Fruit fly (Drosophila melanogaster) whole organism, embryonic: Measurements from ENCODE around the gene CG11030.

Experiments used
- Asciz ChIP-seq: fragments of 200-800 bp; sonication (Bioruptor generic); optimal IDR thresholded peaks from 2 replicates; lab custom pipeline; 2017; ENCODE audit warnings: missing biosample characterization, mild to moderate bottlenecking, missing genetic modification characterization, missing genetic modification reagents
- Bgb ChIP-seq: fragments of 200-800 bp; sonication (Bioruptor generic); IDR thresholded peaks from 2 replicates; pipeline ENCODE4 v1.3.6; 2022; ENCODE audit warnings: missing biosample characterization, missing genetic modification characterization; ENCODE audit not compliant: partially characterized antibody
- CG10147 ChIP-seq: fragments of 200-800 bp; sonication (Bioruptor generic); optimal IDR thresholded peaks from 2 replicates; lab custom pipeline; 2019; ENCODE audit warnings: missing biosample characterization, mild to moderate bottlenecking, missing genetic modification characterization, moderate library complexity
- CG12155 ChIP-seq: fragments of 200-800 bp; sonication (Bioruptor generic); optimal IDR thresholded peaks from 3 replicates; lab custom pipeline; 2016; ENCODE audit warnings: missing biosample characterization, missing genetic modification characterization
- CG1647 ChIP-seq: fragments of 200-800 bp; sonication (Bioruptor generic); optimal IDR thresholded peaks from 3 replicates; lab custom pipeline; 2016; ENCODE audit warnings: missing biosample characterization, missing genetic modification characterization
- CG16863 ChIP-seq: fragments of 200-800 bp; sonication (Bioruptor generic); optimal IDR thresholded peaks from 3 replicates; lab custom pipeline; 2016; ENCODE audit warnings: missing biosample characterization, missing genetic modification characterization
- CG18599 ChIP-seq: fragments of 200-800 bp; sonication (Bioruptor generic); optimal IDR thresholded peaks from 3 replicates; lab custom pipeline; 2017; ENCODE audit warnings: missing biosample characterization, missing genetic modification characterization, mild to moderate bottlenecking, moderate library complexity, missing genetic modification reagents
- CG3065 ChIP-seq: fragments of 200-800 bp; sonication (Bioruptor generic); optimal IDR thresholded peaks from 2 replicates; lab custom pipeline; 2016; ENCODE audit warnings: missing biosample characterization, missing genetic modification characterization
- CG31388 ChIP-seq: fragments of 200-800 bp; sonication (Bioruptor generic); optimal IDR thresholded peaks from 2 replicates; lab custom pipeline; 2016; ENCODE audit warnings: missing biosample characterization, missing genetic modification characterization
- CG3726 ChIP-seq: fragments of 200-800 bp; sonication (Bioruptor generic); IDR thresholded peaks from 3 replicates; pipeline ENCODE4, ENCODE4 v1.3.6; 2022; ENCODE audit warnings: missing biosample characterization, missing genetic modification characterization
- CG3847 ChIP-seq: fragments of 200-800 bp; sonication (Bioruptor generic); IDR thresholded peaks from 2 replicates; pipeline ENCODE4 v1.3.6; 2022; ENCODE audit warnings: missing biosample characterization, missing genetic modification characterization
- CG4404 ChIP-seq: fragments of 200-800 bp; sonication (Bioruptor generic); IDR thresholded peaks from 2 replicates; pipeline ENCODE4 v1.3.6; 2022; ENCODE audit warnings: missing biosample characterization, missing genetic modification characterization
- CG5180 ChIP-seq: fragments of 200-800 bp; sonication (Bioruptor generic); optimal IDR thresholded peaks from 3 replicates; lab custom pipeline; 2017; ENCODE audit warnings: missing biosample characterization, missing genetic modification characterization, mild to moderate bottlenecking, moderate library complexity, missing genetic modification reagents
- CG7745 ChIP-seq: fragments of 200-800 bp; sonication (Bioruptor generic); optimal IDR thresholded peaks from 2 replicates; lab custom pipeline; 2018; ENCODE audit warnings: missing biosample characterization, mild to moderate bottlenecking, missing genetic modification characterization, moderate library complexity
- CG7987 ChIP-seq: fragments of 200-800 bp; sonication (Bioruptor generic); optimal IDR thresholded peaks from 2 replicates; lab custom pipeline; 2018; ENCODE audit warnings: missing biosample characterization, mild to moderate bottlenecking, missing genetic modification characterization, moderate library complexity
- CG8281 ChIP-seq: fragments of 200-800 bp; sonication (Bioruptor generic); optimal IDR thresholded peaks from 2 replicates; lab custom pipeline; 2018; ENCODE audit warnings: missing biosample characterization, mild to moderate bottlenecking, missing genetic modification characterization, moderate library complexity
- CG8478 ChIP-seq: fragments of >200 bp; optimal IDR thresholded peaks from 2 replicates; lab custom pipeline; 2018
- CG9215 ChIP-seq: fragments of 200-800 bp; sonication (Bioruptor generic); IDR thresholded peaks from 2 replicates; pipeline ENCODE4 v1.3.6; 2022; ENCODE audit warnings: missing biosample characterization, missing genetic modification characterization
- CG9609 ChIP-seq: fragments of 200-800 bp; sonication (Bioruptor generic); optimal IDR thresholded peaks from 3 replicates; lab custom pipeline; 2016; ENCODE audit warnings: missing biosample characterization, missing genetic modification characterization
- Camta ChIP-seq: fragments of 200-800 bp; sonication (Bioruptor generic); optimal IDR thresholded peaks from 2 replicates; lab custom pipeline; 2016; ENCODE audit warnings: missing biosample characterization, missing genetic modification characterization
- D ChIP-seq, 2 experiments: fragments of 200-800 bp in 1 of 2; fragments of >200 bp in 1 of 2; sonication (Bioruptor generic) in 1 of 2; optimal IDR thresholded peaks; 2 replicates in 1 of 2; 3 replicates in 1 of 2; lab custom pipeline; 2017; ENCODE audit warnings: mild to moderate bottlenecking in 1 of 2, missing biosample characterization in 1 of 2, missing genetic modification characterization in 1 of 2, missing genetic modification reagents in 1 of 2
- Doc3 ChIP-seq: fragments of 200-800 bp; sonication (Bioruptor generic); IDR thresholded peaks from 3 replicates; pipeline ENCODE4 v1.3.6; 2022; ENCODE audit warnings: missing biosample characterization, missing genetic modification characterization; ENCODE audit not compliant: partially characterized antibody
- E2f2 ChIP-seq: fragments of 200-800 bp; sonication (Bioruptor generic); IDR thresholded peaks from 2 replicates; pipeline ENCODE4 v1.3.6; 2022; ENCODE audit warnings: missing biosample characterization, missing genetic modification characterization
- Hr3 ChIP-seq: fragments of 200-800 bp; sonication (Bioruptor generic); optimal IDR thresholded peaks from 3 replicates; lab custom pipeline; 2016; ENCODE audit warnings: missing biosample characterization, missing genetic modification characterization
- Lpt ChIP-seq: fragments of >200 bp; optimal IDR thresholded peaks from 2 replicates; lab custom pipeline; 2018; ENCODE audit warnings: missing biosample characterization, missing genetic modification characterization
- NFAT ChIP-seq: fragments of 200-800 bp; sonication (Bioruptor generic); IDR thresholded peaks from 2 replicates; pipeline ENCODE4 v1.3.6; 2022; ENCODE audit warnings: missing biosample characterization, missing genetic modification characterization
- Oaz ChIP-seq: fragments of 200-800 bp; sonication (Bioruptor generic); IDR thresholded peaks from 2 replicates; pipeline ENCODE4 v1.3.6; 2022; ENCODE audit warnings: missing biosample characterization, missing genetic modification characterization
- Oli ChIP-seq: fragments of 200-800 bp; sonication (Bioruptor generic); optimal IDR thresholded peaks from 2 replicates; lab custom pipeline; 2018; ENCODE audit warnings: missing biosample characterization, mild to moderate bottlenecking, missing genetic modification characterization, moderate library complexity
- TFAM ChIP-seq: fragments of 200-800 bp; sonication (Bioruptor generic); optimal IDR thresholded peaks from 2 replicates; lab custom pipeline; 2017; ENCODE audit warnings: missing biosample characterization, missing genetic modification characterization, inconsistent platforms
- al ChIP-seq: fragments of 200-800 bp; sonication (Bioruptor generic); IDR thresholded peaks from 2 replicates; pipeline ENCODE4 v1.3.6; 2022; ENCODE audit warnings: missing biosample characterization, missing genetic modification characterization
- amos ChIP-seq: fragments of 200-800 bp; sonication (Bioruptor generic); IDR thresholded peaks from 2 replicates; pipeline ENCODE4 v1.3.6; 2022; ENCODE audit warnings: missing biosample characterization, missing genetic modification characterization; ENCODE audit not compliant: partially characterized antibody
- ato ChIP-seq: fragments of 200-800 bp; sonication (Bioruptor generic); IDR thresholded peaks from 2 replicates; pipeline ENCODE4 v1.3.6; 2022; ENCODE audit warnings: missing biosample characterization, missing genetic modification characterization; ENCODE audit not compliant: partially characterized antibody
- bcd ChIP-seq: fragments of 200-800 bp; sonication (Bioruptor generic); optimal IDR thresholded peaks from 2 replicates; lab custom pipeline; 2017; ENCODE audit warnings: missing biosample characterization, mild to moderate bottlenecking, missing genetic modification characterization
- ci ChIP-seq: fragments of 200-800 bp; sonication (Bioruptor generic); IDR thresholded peaks from 3 replicates; pipeline ENCODE4 v1.3.6; 2022; ENCODE audit warnings: missing biosample characterization, missing genetic modification characterization
- da ChIP-seq: fragments of 200-800 bp; sonication (Bioruptor generic); optimal IDR thresholded peaks from 2 replicates; lab custom pipeline; 2016; ENCODE audit warnings: missing biosample characterization, missing genetic modification characterization
- ewg ChIP-seq: fragments of 200-800 bp; sonication (Bioruptor generic); optimal IDR thresholded peaks from 3 replicates; lab custom pipeline; 2017; ENCODE audit warnings: mild to moderate bottlenecking, missing biosample characterization, missing genetic modification reagents, missing genetic modification characterization
- gt ChIP-seq: fragments of 200-800 bp; sonication (Bioruptor generic); IDR thresholded peaks from 2 replicates; pipeline ENCODE4 v1.3.6; 2022; ENCODE audit warnings: missing biosample characterization, missing genetic modification characterization
- ind ChIP-seq: fragments of 200-800 bp; sonication (Bioruptor generic); optimal IDR thresholded peaks from 3 replicates; lab custom pipeline; 2016; ENCODE audit warnings: missing biosample characterization, missing genetic modification characterization
- kay ChIP-seq: fragments of 200-800 bp; sonication (Bioruptor generic); optimal IDR thresholded peaks from 2 replicates; lab custom pipeline; 2016; ENCODE audit warnings: missing biosample characterization, missing genetic modification characterization
- pita ChIP-seq: fragments of 200-800 bp; sonication (Bioruptor generic); optimal IDR thresholded peaks from 2 replicates; lab custom pipeline; 2017; ENCODE audit warnings: missing biosample characterization, mild to moderate bottlenecking, missing genetic modification characterization
- salm ChIP-seq: fragments of 200-800 bp; sonication (Bioruptor generic); optimal IDR thresholded peaks from 2 replicates; lab custom pipeline; 2018; ENCODE audit warnings: missing biosample characterization, mild to moderate bottlenecking, missing genetic modification characterization
- scrt ChIP-seq: fragments of 200-800 bp; sonication (Bioruptor generic); optimal IDR thresholded peaks from 2 replicates; lab custom pipeline; 2018; ENCODE audit warnings: missing biosample characterization, mild to moderate bottlenecking, missing genetic modification characterization, moderate library complexity
- so ChIP-seq: fragments of 200-800 bp; sonication (Bioruptor generic); IDR thresholded peaks from 3 replicates; pipeline ENCODE4 v1.3.6; 2022; ENCODE audit warnings: missing biosample characterization, missing genetic modification characterization
- ssp ChIP-seq: fragments of 200-800 bp; sonication (Bioruptor generic); IDR thresholded peaks from 2 replicates; pipeline ENCODE4 v1.3.6; 2022; ENCODE audit warnings: missing biosample characterization, missing genetic modification characterization
- stwl ChIP-seq: fragments of 200-800 bp; sonication (Bioruptor generic); optimal IDR thresholded peaks from 3 replicates; lab custom pipeline; 2018; ENCODE audit warnings: missing biosample characterization, mild to moderate bottlenecking, missing genetic modification characterization, moderate library complexity
- sug ChIP-seq: fragments of 200-800 bp; optimal IDR thresholded peaks from 2 replicates; lab custom pipeline; 2019; ENCODE audit warnings: missing biosample characterization, mild to moderate bottlenecking, missing genetic modification characterization, moderate library complexity
- trh ChIP-seq: fragments of 200-800 bp; sonication (Bioruptor generic); optimal IDR thresholded peaks from 2 replicates; lab custom pipeline; 2016; ENCODE audit warnings: missing biosample characterization, missing genetic modification characterization
- unc-4 ChIP-seq: fragments of 200-800 bp; sonication (Bioruptor generic); IDR thresholded peaks from 2 replicates; pipeline ENCODE4 v1.3.6; 2022; ENCODE audit warnings: missing biosample characterization, missing genetic modification characterization; ENCODE audit not compliant: partially characterized antibody
- usp ChIP-seq: fragments of >200 bp; optimal IDR thresholded peaks from 2 replicates; lab custom pipeline; 2017; ENCODE audit warnings: missing biosample characterization, missing genetic modification characterization

The CG11030 gene

DNA sequence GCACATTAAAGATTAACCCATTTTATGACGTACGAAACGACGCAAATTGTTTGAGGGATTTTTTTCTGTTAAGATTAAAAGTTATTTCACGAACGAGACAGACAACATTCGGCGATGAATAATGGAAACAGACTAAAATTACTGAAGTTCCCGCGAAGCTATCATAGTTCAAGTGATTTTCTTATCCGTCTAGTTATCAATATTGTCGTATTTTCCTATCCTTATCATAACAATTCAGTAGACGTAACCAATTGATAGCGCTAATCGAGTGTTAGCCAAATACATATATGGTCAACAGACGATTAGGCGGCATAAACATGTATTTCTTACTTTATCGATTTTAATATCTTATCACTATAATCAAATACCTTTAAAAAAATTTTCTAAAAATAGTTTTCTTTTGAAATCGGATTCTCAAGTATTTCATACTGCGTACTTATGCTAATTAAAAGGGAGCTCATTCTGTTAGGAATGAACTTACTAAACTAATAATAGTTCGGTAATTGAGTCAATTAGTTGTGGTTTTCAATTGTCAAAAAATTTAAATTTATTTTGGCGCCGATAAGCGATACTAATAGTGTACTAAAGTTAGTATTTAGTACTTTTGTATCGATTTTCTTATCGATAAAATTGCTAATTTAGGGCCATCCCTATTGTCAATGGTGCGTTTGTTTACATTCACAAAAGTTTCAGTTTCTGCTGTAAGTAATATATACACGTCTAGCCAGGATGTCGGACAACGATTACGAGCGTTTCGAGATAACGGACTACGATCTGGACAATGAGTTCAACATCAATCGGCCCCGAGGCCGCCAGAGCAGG lies 3.8 kb upstream of the CG11030 start, which contains the start of the genes CG11149 and sip1 (continued):
- no peak for TF ChIP-seq Oli
- TF ChIP-seq CG7987 (GFP tag; lab: Kevin White, UChicago) = no peak
- TF ChIP-seq bcd (GFP tag; lab: Kevin White, UChicago) = no peak
- TF ChIP-seq CG16863 (GFP tag; lab: Kevin White, UChicago) = no peak
- TF ChIP-seq ato (GFP tag; lab: Robert Waterston, UW) = no peak
- TF ChIP-seq CG10147 (GFP tag; lab: Kevin White, UChicago) = no peak
- TF ChIP-seq Camta (GFP tag; lab: Kevin White, UChicago) = no peak
- TF ChIP-seq amos (GFP tag; lab: Robert Waterston, UW) = peak; percentile 55
- TF ChIP-seq salm = no peak
- TF ChIP-seq Hr3 = no peak
- no peak for TF ChIP-seq CG12155
- TF ChIP-seq Doc3 = peak; percentile 75
- peak; percentile 77 for TF ChIP-seq stwl (tag; lab: Kevin White, UChicago)
- peak; percentile 75 for TF ChIP-seq sug (tag; lab: Kevin White, UChicago)
- TF ChIP-seq CG9215 (GFP tag; lab: Robert Waterston, UW) = no peak
- no peak for TF ChIP-seq CG9609
- no peak for TF ChIP-seq CG5180 (GFP tag; lab: Kevin White, UChicago)
- TF ChIP-seq CG31388 (GFP tag; lab: Kevin White, UChicago) = no peak
- peak; percentile 64 for TF ChIP-seq unc-4 (GFP tag; lab: Robert Waterston, UW)
- TF ChIP-seq kay (GFP tag; lab: Kevin White, UChicago) = no peak
- TF ChIP-seq NFAT (GFP tag; lab: Robert Waterston, UW) = no peak
- no peak for TF ChIP-seq scrt (GFP tag; lab: Kevin White, UChicago)
- no peak for TF ChIP-seq pita (GFP tag; lab: Kevin White, UChicago)
- no peak for TF ChIP-seq CG8281 (tag; lab: Kevin White, UChicago)
- no peak for TF ChIP-seq ssp
- no peak for TF ChIP-seq ci
- TF ChIP-seq Lpt (GFP tag; lab: Kevin White, UChicago) = no peak
- no peak for TF ChIP-seq da
- peak; percentile 25 for TF ChIP-seq CG18599
- no peak for TF ChIP-seq CG4404
- peak; percentile 47; the same call in 1 of the 2 replicates for TF ChIP-seq Bgb (GFP tag; lab: Robert Waterston, UW)
- TF ChIP-seq CG3726 (GFP tag; lab: Robert Waterston, UW) = no peak
- no peak for TF ChIP-seq D (optimal IDR thresholded peaks at IDR 0.05; lab: Kevin White, UChicago)
- no peak for TF ChIP-seq D (GFP tag; optimal IDR thresholded peaks at IDR 0.05; lab: Kevin White, UChicago)
- TF ChIP-seq E2f2 (GFP tag; lab: Robert Waterston, UW) = peak; percentile 90
- TF ChIP-seq Asciz (GFP tag; lab: Kevin White, UChicago) = no peak
- no peak for TF ChIP-seq so (GFP tag; lab: Robert Waterston, UW)
- TF ChIP-seq CG7745 = no peak
- TF ChIP-seq ewg (GFP tag; lab: Kevin White, UChicago) = no peak
- TF ChIP-seq usp (GFP tag; lab: Kevin White, UChicago) = no peak
- no peak for TF ChIP-seq TFAM (GFP tag; lab: Kevin White, UChicago)
- no peak for TF ChIP-seq CG1647 (GFP tag; lab: Kevin White, UChicago)
- TF ChIP-seq CG8478 = no peak
- no peak for TF ChIP-seq CG3847
- TF ChIP-seq Oaz = no peak
- TF ChIP-seq CG3065 (GFP tag; lab: Kevin White, UChicago) = no peak
- no peak for TF ChIP-seq al
- no peak for TF ChIP-seq ind
- no peak for TF ChIP-seq trh (GFP tag; lab: Kevin White, UChicago)
- no peak for TF ChIP-seq gt (GFP tag; lab: Robert Waterston, UW)
